Fruit fly (Drosophila melanogaster) whole organism, embryonic: ENCODE results near the gene CG12951.

ENCODE experiments used
- Bgb ChIP-seq: fragments of 200-800 bp; sonication (Bioruptor generic); IDR thresholded peaks from 2 replicates; pipeline ENCODE4 v1.3.6; 2022; ENCODE audit warnings: missing biosample characterization, missing genetic modification characterization; ENCODE audit not compliant: partially characterized antibody
- Blimp-1 ChIP-seq: fragments of 200-800 bp; sonication (Bioruptor generic); optimal IDR thresholded peaks from 3 replicates; lab custom pipeline; 2018; ENCODE audit warnings: missing biosample characterization, missing genetic modification characterization, mild to moderate bottlenecking, moderate library complexity, missing genetic modification reagents
- BtbVII ChIP-seq: fragments of 200-800 bp; sonication (Bioruptor generic); optimal IDR thresholded peaks from 3 replicates; lab custom pipeline; 2017; ENCODE audit warnings: missing biosample characterization, mild to moderate bottlenecking, missing genetic modification characterization
- CG10462 ChIP-seq: fragments of 200-800 bp; sonication (Bioruptor generic); optimal IDR thresholded peaks from 2 replicates; lab custom pipeline; 2016; ENCODE audit warnings: missing biosample characterization, missing genetic modification characterization
- CG1233 ChIP-seq: fragments of 200-800 bp; sonication (Bioruptor generic); optimal IDR thresholded peaks from 4 replicates; lab custom pipeline; 2018; ENCODE audit warnings: missing biosample characterization, mild to moderate bottlenecking, missing genetic modification characterization
- CG13775 ChIP-seq: fragments of 200-800 bp; sonication (Bioruptor generic); optimal IDR thresholded peaks from 3 replicates; lab custom pipeline; 2017; ENCODE audit warnings: missing biosample characterization, mild to moderate bottlenecking, missing genetic modification characterization
- CG14014 ChIP-seq: fragments of 200-800 bp; sonication (Bioruptor generic); IDR thresholded peaks from 2 replicates; pipeline ENCODE4 v1.3.6; 2022; ENCODE audit warnings: missing biosample characterization, missing genetic modification characterization
- CG15601 ChIP-seq: fragments of 200-800 bp; sonication (Bioruptor generic); optimal IDR thresholded peaks from 3 replicates; lab custom pipeline; 2019; ENCODE audit warnings: missing biosample characterization, mild to moderate bottlenecking, missing genetic modification characterization, moderate library complexity
- CG1602 ChIP-seq: fragments of 200-800 bp; sonication (Bioruptor generic); optimal IDR thresholded peaks from 3 replicates; lab custom pipeline; 2016; ENCODE audit warnings: missing biosample characterization, missing genetic modification characterization
- CG1603 ChIP-seq: fragments of 200-800 bp; sonication (Bioruptor generic); optimal IDR thresholded peaks from 2 replicates; lab custom pipeline; 2019; ENCODE audit warnings: missing biosample characterization, mild to moderate bottlenecking, missing genetic modification characterization, moderate library complexity
- CG17612 ChIP-seq: fragments of 200-800 bp; sonication (Bioruptor generic); IDR thresholded peaks from 2 replicates; pipeline ENCODE4 v1.3.6; 2022; ENCODE audit warnings: missing biosample characterization, missing genetic modification characterization
- CG2678 ChIP-seq: fragments of 200-800 bp; sonication (Bioruptor generic); optimal IDR thresholded peaks from 3 replicates; lab custom pipeline; 2019; ENCODE audit warnings: missing biosample characterization, mild to moderate bottlenecking, missing genetic modification characterization, moderate library complexity
- CG31388 ChIP-seq: fragments of 200-800 bp; sonication (Bioruptor generic); optimal IDR thresholded peaks from 2 replicates; lab custom pipeline; 2016; ENCODE audit warnings: missing biosample characterization, missing genetic modification characterization
- CG5180 ChIP-seq: fragments of 200-800 bp; sonication (Bioruptor generic); optimal IDR thresholded peaks from 3 replicates; lab custom pipeline; 2017; ENCODE audit warnings: missing biosample characterization, missing genetic modification characterization, mild to moderate bottlenecking, moderate library complexity, missing genetic modification reagents
- CG6791 ChIP-seq: fragments of 200-800 bp; sonication (Bioruptor generic); IDR thresholded peaks from 3 replicates; pipeline ENCODE4 v1.3.6; 2022; ENCODE audit warnings: missing biosample characterization, missing genetic modification characterization; ENCODE audit not compliant: partially characterized antibody
- CG7745 ChIP-seq: fragments of 200-800 bp; sonication (Bioruptor generic); optimal IDR thresholded peaks from 2 replicates; lab custom pipeline; 2018; ENCODE audit warnings: missing biosample characterization, mild to moderate bottlenecking, missing genetic modification characterization, moderate library complexity
- CG8281 ChIP-seq: fragments of 200-800 bp; sonication (Bioruptor generic); optimal IDR thresholded peaks from 2 replicates; lab custom pipeline; 2018; ENCODE audit warnings: missing biosample characterization, mild to moderate bottlenecking, missing genetic modification characterization, moderate library complexity
- CG9609 ChIP-seq: fragments of 200-800 bp; sonication (Bioruptor generic); optimal IDR thresholded peaks from 3 replicates; lab custom pipeline; 2016; ENCODE audit warnings: missing biosample characterization, missing genetic modification characterization
- Dek ChIP-seq: fragments of 200-800 bp; sonication (Bioruptor generic); optimal IDR thresholded peaks from 3 replicates; lab custom pipeline; 2019; ENCODE audit warnings: missing biosample characterization, mild to moderate bottlenecking, missing genetic modification characterization, moderate library complexity
- Dfd ChIP-seq, 2 experiments: fragments of >200 bp; optimal IDR thresholded peaks; 2 replicates each; lab custom pipeline; 2017; ENCODE audit warnings: missing biosample characterization in 2 of 2, missing genetic modification characterization in 2 of 2
- Dp ChIP-seq: fragments of 200-800 bp; sonication (Bioruptor generic); optimal IDR thresholded peaks from 2 replicates; lab custom pipeline; 2018; ENCODE audit warnings: missing biosample characterization, mild to moderate bottlenecking, missing genetic modification characterization, moderate library complexity
- Ets97D ChIP-seq: fragments of 200-800 bp; sonication (Bioruptor generic); optimal IDR thresholded peaks from 3 replicates; lab custom pipeline; 2016; ENCODE audit warnings: missing biosample characterization, missing genetic modification characterization
- H2.0 ChIP-seq: fragments of 200-800 bp; sonication (Bioruptor generic); IDR thresholded peaks from 2 replicates; pipeline ENCODE4 v1.3.6; 2022; ENCODE audit warnings: missing biosample characterization, missing genetic modification characterization
- HLH3B ChIP-seq: fragments of 200-800 bp; sonication (Bioruptor generic); IDR thresholded peaks from 2 replicates; pipeline ENCODE4 v1.3.6; 2022; ENCODE audit warnings: missing biosample characterization, missing genetic modification characterization
- Hand ChIP-seq: fragments of 200-800 bp; sonication (Bioruptor generic); optimal IDR thresholded peaks from 2 replicates; lab custom pipeline; 2017; ENCODE audit warnings: mild to moderate bottlenecking, missing biosample characterization, missing genetic modification reagents, missing genetic modification characterization
- Lhr ChIP-seq: fragments of 200-800 bp; sonication (Bioruptor generic); optimal IDR thresholded peaks from 3 replicates; lab custom pipeline; 2017; ENCODE audit warnings: mild to moderate bottlenecking, missing biosample characterization, missing genetic modification reagents, missing genetic modification characterization
- NK7.1 ChIP-seq: fragments of 200-800 bp; sonication (Bioruptor generic); optimal IDR thresholded peaks from 3 replicates; lab custom pipeline; 2016; ENCODE audit warnings: missing biosample characterization, missing genetic modification characterization
- Nf-YA ChIP-seq: fragments of 200-800 bp; sonication (Bioruptor generic); IDR thresholded peaks from 2 replicates; pipeline ENCODE4 v1.3.6; 2022; ENCODE audit warnings: missing biosample characterization, missing genetic modification characterization
- Oaz ChIP-seq: fragments of 200-800 bp; sonication (Bioruptor generic); IDR thresholded peaks from 2 replicates; pipeline ENCODE4 v1.3.6; 2022; ENCODE audit warnings: missing biosample characterization, missing genetic modification characterization
- cg ChIP-seq: fragments of 200-800 bp; sonication (Bioruptor generic); optimal IDR thresholded peaks from 3 replicates; lab custom pipeline; 2019; ENCODE audit warnings: missing biosample characterization, mild to moderate bottlenecking, missing genetic modification characterization, moderate library complexity
- chn ChIP-seq: fragments of 200-800 bp; sonication (Bioruptor generic); optimal IDR thresholded peaks from 2 replicates; lab custom pipeline; 2016; ENCODE audit warnings: missing biosample characterization, missing genetic modification characterization
- crc ChIP-seq: fragments of 200-800 bp; sonication (Bioruptor generic); optimal IDR thresholded peaks from 2 replicates; lab custom pipeline; 2016; ENCODE audit warnings: missing biosample characterization, missing genetic modification characterization
- crp ChIP-seq, 2 experiments: fragments of 200-800 bp; sonication (Bioruptor generic); optimal IDR thresholded peaks; 2 replicates in 1 of 2; 3 replicates in 1 of 2; lab custom pipeline; 2017; ENCODE audit warnings: missing biosample characterization in 2 of 2, missing genetic modification characterization in 2 of 2, mild to moderate bottlenecking in 1 of 2, moderate library complexity in 1 of 2
- esg ChIP-seq: fragments of 200-800 bp; sonication (Bioruptor generic); conservative IDR thresholded peaks from 2 replicates; pipeline ENCODE4 v1.3.6; 2022; ENCODE audit warnings: missing biosample characterization, missing genetic modification characterization
- fru ChIP-seq: fragments of >200 bp; optimal IDR thresholded peaks from 2 replicates; lab custom pipeline; 2017
- ftz-f1 ChIP-seq: fragments of 200-800 bp; sonication (Bioruptor generic); optimal IDR thresholded peaks from 2 replicates; lab custom pipeline; 2016; ENCODE audit warnings: missing biosample characterization, missing genetic modification characterization
- gem ChIP-seq: fragments of 200-800 bp; sonication (Bioruptor generic); optimal IDR thresholded peaks from 2 replicates; lab custom pipeline; 2019; ENCODE audit warnings: missing biosample characterization, mild to moderate bottlenecking, missing genetic modification characterization, moderate library complexity
- grau ChIP-seq: fragments of 200-800 bp; optimal IDR thresholded peaks from 3 replicates; lab custom pipeline; 2019; ENCODE audit warnings: missing biosample characterization, mild to moderate bottlenecking, missing genetic modification characterization, moderate library complexity
- gsb ChIP-seq: fragments of 200-800 bp; sonication (Bioruptor generic); IDR thresholded peaks from 2 replicates; pipeline ENCODE4 v1.3.6; 2022; ENCODE audit warnings: missing biosample characterization, missing genetic modification characterization
- lbe ChIP-seq: fragments of 200-800 bp; sonication (Bioruptor generic); optimal IDR thresholded peaks from 2 replicates; lab custom pipeline; 2016; ENCODE audit warnings: missing biosample characterization, mild to moderate bottlenecking, missing genetic modification characterization
- lilli ChIP-seq: fragments of 200-800 bp; sonication (Bioruptor generic); optimal IDR thresholded peaks from 3 replicates; lab custom pipeline; 2016; ENCODE audit warnings: missing biosample characterization, missing genetic modification characterization
- oc ChIP-seq: fragments of 200-800 bp; sonication (Bioruptor generic); optimal IDR thresholded peaks from 2 replicates; lab custom pipeline; 2018; ENCODE audit warnings: missing biosample characterization, mild to moderate bottlenecking, missing genetic modification characterization, moderate library complexity
- onecut ChIP-seq: fragments of 200-800 bp; sonication (Bioruptor generic); IDR thresholded peaks from 2 replicates; pipeline ENCODE4 v1.3.6; 2022; ENCODE audit warnings: missing biosample characterization, missing genetic modification characterization
- peb ChIP-seq: fragments of 200-800 bp; sonication (Bioruptor generic); IDR thresholded peaks from 2 replicates; pipeline ENCODE4 v1.3.6; 2022; ENCODE audit warnings: missing biosample characterization, missing genetic modification characterization
- scrt ChIP-seq: fragments of 200-800 bp; sonication (Bioruptor generic); optimal IDR thresholded peaks from 2 replicates; lab custom pipeline; 2018; ENCODE audit warnings: missing biosample characterization, mild to moderate bottlenecking, missing genetic modification characterization, moderate library complexity
- tgo ChIP-seq: fragments of 200-800 bp; sonication (Bioruptor generic); IDR thresholded peaks from 3 replicates; pipeline ENCODE4 v1.3.6; 2022; ENCODE audit warnings: missing biosample characterization, missing genetic modification characterization
- twi ChIP-seq: fragments of 200-800 bp; optimal IDR thresholded peaks from 2 replicates; lab custom pipeline; 2019; ENCODE audit warnings: missing biosample characterization, mild to moderate bottlenecking, missing genetic modification characterization, moderate library complexity
- z ChIP-seq: fragments of 200-800 bp; sonication (Bioruptor generic); IDR thresholded peaks from 3 replicates; pipeline ENCODE4 v1.3.6; 2022; ENCODE audit warnings: missing biosample characterization, missing genetic modification characterization

CG12951 gene

dm6 chr3R:9341189-9342012 is 11.3 kb upstream of the CG12951 start (continued):
- TF ChIP-seq oc (tag; lab: Kevin White, UChicago) (peak; percentile 29), CG7745 (tag; lab: Kevin White, UChicago) (no peak), onecut (GFP tag; lab: Robert Waterston, UW) (peak; percentile 69), scrt (GFP tag; lab: Kevin White, UChicago) (peak; percentile 80), twi (tag; lab: Kevin White, UChicago) (peak; percentile 65), CG15601 (tag; lab: Kevin White, UChicago) (peak; percentile 83), lilli (GFP tag; lab: Kevin White, UChicago) (peak; percentile 85), Ets97D (GFP tag; lab: Kevin White, UChicago) (peak; percentile 47), Dek (tag; lab: Kevin White, UChicago) (peak; percentile 67), lbe (GFP tag; lab: Kevin White, UChicago) (peak; percentile 91), CG2678 (tag; lab: Kevin White, UChicago) (peak; percentile 91), Hand (GFP tag; lab: Kevin White, UChicago) (peak; percentile 68), tgo (GFP tag; lab: Robert Waterston, UW) (peak; percentile 78), cg (GFP tag; lab: Kevin White, UChicago) (peak; percentile 17), CG13775 (GFP tag; lab: Kevin White, UChicago) (peak; percentile 63), chn (GFP tag; lab: Kevin White, UChicago) (peak; percentile 56), Nf-YA (GFP tag; lab: Robert Waterston, UW) (peak; percentile 49; the same call in 1 of the 2 replicates), gem (tag; lab: Kevin White, UChicago) (peak; percentile 90), grau (tag; lab: Kevin White, UChicago) (peak; percentile 90), BtbVII (peak; percentile 86), CG17612 (GFP tag; lab: Robert Waterston, UW) (peak; percentile 29; the same call in 1 of the 2 replicates), H2.0 (GFP tag; lab: Robert Waterston, UW) (peak; percentile 29; the same call in 1 of the 2 replicates), Oaz (GFP tag; lab: Robert Waterston, UW) (peak; percentile 44; the same call in 1 of the 2 replicates), CG9609 (GFP tag; lab: Kevin White, UChicago) (peak; percentile 11), CG1603 (tag; lab: Kevin White, UChicago) (peak; percentile 58), CG31388 (no peak), CG8281 (tag; lab: Kevin White, UChicago) (peak; percentile 70), CG10462 (GFP tag; lab: Kevin White, UChicago) (no peak), ftz-f1 (GFP tag; lab: Kevin White, UChicago) (no peak), Lhr (GFP tag; lab: Kevin White, UChicago) (peak; percentile 42), Bgb (peak; percentile 88), CG5180 (GFP tag; lab: Kevin White, UChicago) (peak; percentile 48), crc (peak; percentile 6), CG1233 (GFP tag; lab: Kevin White, UChicago) (peak; percentile 76), CG6791 (GFP tag; lab: Robert Waterston, UW) (0 out of 3 replicates have a peak, but pooled peaks have one; percentile 58), fru (lab: Kevin White, UChicago) (no peak), gsb (GFP tag; lab: Robert Waterston, UW) (no peak; the same call in 1 of the 2 replicates), NK7.1 (peak; percentile 10), HLH3B (peak; percentile 56; the same call in 1 of the 2 replicates), Dp (GFP tag; lab: Kevin White, UChicago) (no peak), esg (GFP tag; lab: Robert Waterston, UW) (peak; percentile 33), Dfd (GFP tag; optimal IDR thresholded peaks at IDR 0.05; lab: Kevin White, UChicago) (no peak), crp (GFP tag; optimal IDR thresholded peaks at IDR 0.05; lab: Kevin White, UChicago) (peak in 1 of 2 experiments; percentile 16), z (GFP tag; lab: Robert Waterston, UW) (no peak), CG14014 (GFP tag; lab: Robert Waterston, UW) (peak; percentile 75), CG1602 (GFP tag; lab: Kevin White, UChicago) (peak; percentile 56), peb (no peak), Blimp-1 (GFP tag; lab: Kevin White, UChicago) (peak; percentile 61)
